Fruit fly (Drosophila melanogaster) whole organism, embryonic: ENCODE data around the gene sol.

Experiments
- Atf6 ChIP-seq: fragments of 200-800 bp; sonication (Bioruptor generic); IDR thresholded peaks from 2 replicates; pipeline ENCODE4 v1.3.6; 2022; ENCODE audit warnings: missing biosample characterization, missing genetic modification characterization
- Awh ChIP-seq: fragments of 200-800 bp; sonication (Bioruptor generic); IDR thresholded peaks from 2 replicates; pipeline ENCODE4, ENCODE4 v1.3.6; 2022; ENCODE audit warnings: missing biosample characterization, missing genetic modification characterization
- CG13775 ChIP-seq: fragments of 200-800 bp; sonication (Bioruptor generic); optimal IDR thresholded peaks from 3 replicates; lab custom pipeline; 2017; ENCODE audit warnings: missing biosample characterization, mild to moderate bottlenecking, missing genetic modification characterization
- CG14667 ChIP-seq: fragments of 200-800 bp; sonication (Bioruptor generic); IDR thresholded peaks from 2 replicates; pipeline ENCODE4 v1.3.6; 2022; ENCODE audit warnings: missing biosample characterization, missing genetic modification characterization
- CG15696 ChIP-seq: fragments of 200-800 bp; sonication (Bioruptor generic); optimal IDR thresholded peaks from 2 replicates; lab custom pipeline; 2019; ENCODE audit warnings: missing biosample characterization, mild to moderate bottlenecking, missing genetic modification characterization, moderate library complexity
- CG16815 ChIP-seq: fragments of 200-800 bp; sonication (Bioruptor generic); optimal IDR thresholded peaks from 3 replicates; lab custom pipeline; 2017; ENCODE audit warnings: missing biosample characterization, mild to moderate bottlenecking, missing genetic modification characterization
- CG17829 ChIP-seq: fragments of 200-800 bp; optimal IDR thresholded peaks from 2 replicates; lab custom pipeline; 2019; ENCODE audit warnings: missing biosample characterization, mild to moderate bottlenecking, missing genetic modification characterization, moderate library complexity
- CG4328 ChIP-seq: fragments of 200-800 bp; sonication (Bioruptor generic); optimal IDR thresholded peaks from 3 replicates; lab custom pipeline; 2017; ENCODE audit warnings: missing biosample characterization, missing genetic modification reagents, missing genetic modification characterization
- CG4820 ChIP-seq: fragments of 200-800 bp; sonication (Bioruptor generic); optimal IDR thresholded peaks from 3 replicates; lab custom pipeline; 2016; ENCODE audit warnings: missing biosample characterization, missing genetic modification characterization
- CG6683 ChIP-seq: fragments of 200-800 bp; sonication (Bioruptor generic); optimal IDR thresholded peaks from 2 replicates; lab custom pipeline; 2017; ENCODE audit warnings: missing biosample characterization, mild to moderate bottlenecking, missing genetic modification characterization, missing genetic modification reagents
- CG7372 ChIP-seq: fragments of 200-800 bp; sonication (Bioruptor generic); IDR thresholded peaks from 2 replicates; pipeline ENCODE4 v1.3.6; 2022; ENCODE audit warnings: missing biosample characterization, missing genetic modification characterization
- CG8290 ChIP-seq, 3 experiments: fragments of 200-800 bp; sonication (Bioruptor generic); optimal IDR thresholded peaks; 2 replicates each; lab custom pipeline; 2016 to 2019; ENCODE audit warnings: missing biosample characterization in 3 of 3, missing genetic modification characterization in 3 of 3, mild to moderate bottlenecking in 2 of 3, moderate library complexity in 1 of 3
- CG9797 ChIP-seq: fragments of 200-800 bp; sonication (Bioruptor generic); optimal IDR thresholded peaks from 3 replicates; lab custom pipeline; 2018; ENCODE audit warnings: missing biosample characterization, mild to moderate bottlenecking, missing genetic modification characterization
- Dbx ChIP-seq: fragments of 200-800 bp; sonication (Bioruptor generic); IDR thresholded peaks from 3 replicates; pipeline ENCODE4 v1.3.6; 2022; ENCODE audit warnings: missing biosample characterization, missing genetic modification characterization
- Dip2 ChIP-seq: fragments of 200-800 bp; sonication (Bioruptor generic); IDR thresholded peaks from 2 replicates; pipeline ENCODE4 v1.3.6; 2022; ENCODE audit warnings: missing biosample characterization, missing genetic modification characterization
- Dll ChIP-seq: fragments of 200-800 bp; sonication (Bioruptor generic); IDR thresholded peaks from 4 replicates; pipeline ENCODE4 v1.3.6; 2022; ENCODE audit warnings: missing biosample characterization, missing genetic modification characterization; ENCODE audit not compliant: partially characterized antibody
- Dref ChIP-seq: fragments of 200-800 bp; sonication (Bioruptor generic); IDR thresholded peaks from 2 replicates; pipeline ENCODE4 v1.3.6; 2022; ENCODE audit warnings: missing biosample characterization, missing genetic modification characterization
- E2f2 ChIP-seq: fragments of 200-800 bp; sonication (Bioruptor generic); IDR thresholded peaks from 2 replicates; pipeline ENCODE4 v1.3.6; 2022; ENCODE audit warnings: missing biosample characterization, missing genetic modification characterization
- ERR ChIP-seq: fragments of 200-800 bp; sonication (Bioruptor generic); optimal IDR thresholded peaks from 2 replicates; lab custom pipeline; 2016; ENCODE audit warnings: missing biosample characterization, missing genetic modification characterization
- HmgZ ChIP-seq: fragments of 200-800 bp; sonication (Bioruptor generic); optimal IDR thresholded peaks from 2 replicates; lab custom pipeline; 2018; ENCODE audit warnings: missing biosample characterization, mild to moderate bottlenecking, missing genetic modification characterization
- Hr51 ChIP-seq, 2 experiments: fragments of 200-800 bp; sonication (Bioruptor generic); optimal IDR thresholded peaks; 2 replicates in 1 of 2; 3 replicates in 1 of 2; lab custom pipeline; 2016 to 2018; ENCODE audit warnings: missing biosample characterization in 2 of 2, missing genetic modification characterization in 2 of 2, mild to moderate bottlenecking in 1 of 2, moderate library complexity in 1 of 2
- Jarid2 ChIP-seq: fragments of 200-800 bp; sonication (Bioruptor generic); optimal IDR thresholded peaks from 3 replicates; lab custom pipeline; 2017; ENCODE audit warnings: mild to moderate bottlenecking, missing biosample characterization, missing genetic modification reagents, missing genetic modification characterization
- Lhr ChIP-seq: fragments of 200-800 bp; sonication (Bioruptor generic); optimal IDR thresholded peaks from 3 replicates; lab custom pipeline; 2017; ENCODE audit warnings: mild to moderate bottlenecking, missing biosample characterization, missing genetic modification reagents, missing genetic modification characterization
- Oli ChIP-seq: fragments of 200-800 bp; sonication (Bioruptor generic); optimal IDR thresholded peaks from 2 replicates; lab custom pipeline; 2018; ENCODE audit warnings: missing biosample characterization, mild to moderate bottlenecking, missing genetic modification characterization, moderate library complexity
- Rx ChIP-seq: fragments of 200-800 bp; sonication (Bioruptor generic); IDR thresholded peaks from 2 replicates; pipeline ENCODE4 v1.3.6; 2022; ENCODE audit warnings: missing biosample characterization, missing genetic modification characterization
- Sin3A ChIP-seq: fragments of >200 bp; optimal IDR thresholded peaks from 2 replicates; lab custom pipeline; 2018
- Stat92E ChIP-seq, 3 experiments: fragments of >200 bp in 2 of 3; fragments of 200-800 bp in 1 of 3; sonication (Bioruptor generic) in 1 of 3; optimal IDR thresholded peaks; 2 replicates each; lab custom pipeline; 2017 to 2019; ENCODE audit warnings: missing biosample characterization in 3 of 3, missing genetic modification characterization in 3 of 3, mild to moderate bottlenecking in 1 of 3, moderate library complexity in 1 of 3
- Xrp1 ChIP-seq: fragments of 200-800 bp; sonication (Bioruptor generic); IDR thresholded peaks from 2 replicates; pipeline ENCODE4 v1.3.6; 2022; ENCODE audit warnings: missing biosample characterization, missing genetic modification characterization
- abd-A ChIP-seq: fragments of 200-800 bp; sonication (Bioruptor generic); optimal IDR thresholded peaks from 3 replicates; lab custom pipeline; 2019; ENCODE audit warnings: missing biosample characterization, mild to moderate bottlenecking, missing genetic modification characterization, moderate library complexity
- caup ChIP-seq: fragments of 200-800 bp; sonication (Bioruptor generic); optimal IDR thresholded peaks from 3 replicates; lab custom pipeline; 2017; ENCODE audit warnings: missing biosample characterization, mild to moderate bottlenecking, missing genetic modification characterization, moderate library complexity; ENCODE audit not compliant: severe bottlenecking
- ci ChIP-seq: fragments of 200-800 bp; sonication (Bioruptor generic); IDR thresholded peaks from 3 replicates; pipeline ENCODE4 v1.3.6; 2022; ENCODE audit warnings: missing biosample characterization, missing genetic modification characterization
- danr ChIP-seq: fragments of 200-800 bp; sonication (Bioruptor generic); IDR thresholded peaks from 2 replicates; pipeline ENCODE4 v1.3.6; 2022; ENCODE audit warnings: missing biosample characterization, missing genetic modification characterization
- gce ChIP-seq: fragments of 200-800 bp; sonication (Bioruptor generic); IDR thresholded peaks from 3 replicates; pipeline ENCODE4 v1.3.6; 2022; ENCODE audit warnings: missing biosample characterization, missing genetic modification characterization
- gcm ChIP-seq: fragments of 200-800 bp; sonication (Bioruptor generic); optimal IDR thresholded peaks from 2 replicates; lab custom pipeline; 2019; ENCODE audit warnings: missing biosample characterization, mild to moderate bottlenecking, missing genetic modification characterization, moderate library complexity
- grn ChIP-seq: fragments of 200-800 bp; sonication (Bioruptor generic); optimal IDR thresholded peaks from 3 replicates; lab custom pipeline; 2017; ENCODE audit warnings: missing biosample characterization, missing genetic modification characterization
- gro ChIP-seq: fragments of 200-800 bp; sonication (Bioruptor generic); optimal IDR thresholded peaks from 2 replicates; lab custom pipeline; 2016; ENCODE audit warnings: missing biosample characterization, missing genetic modification characterization
- hb ChIP-seq: fragments of 200-800 bp; sonication (Bioruptor generic); IDR thresholded peaks from 3 replicates; pipeline ENCODE4 v1.3.6; 2022; ENCODE audit warnings: missing biosample characterization, missing genetic modification characterization; ENCODE audit not compliant: partially characterized antibody
- nerfin-2 ChIP-seq: fragments of 200-800 bp; sonication (Bioruptor generic); IDR thresholded peaks from 2 replicates; pipeline ENCODE4 v1.3.6; 2022; ENCODE audit warnings: missing biosample characterization, missing genetic modification characterization; ENCODE audit not compliant: partially characterized antibody
- org-1 ChIP-seq: fragments of 200-800 bp; sonication (Bioruptor generic); optimal IDR thresholded peaks from 2 replicates; lab custom pipeline; 2017; ENCODE audit warnings: missing biosample characterization, missing genetic modification characterization
- pfk ChIP-seq: fragments of 200-800 bp; sonication (Bioruptor generic); optimal IDR thresholded peaks from 2 replicates; lab custom pipeline; 2018; ENCODE audit warnings: missing biosample characterization, mild to moderate bottlenecking, missing genetic modification characterization, moderate library complexity
- pros ChIP-seq: fragments of 200-800 bp; sonication (Bioruptor generic); optimal IDR thresholded peaks from 3 replicates; lab custom pipeline; 2019; ENCODE audit warnings: missing biosample characterization, mild to moderate bottlenecking, missing genetic modification characterization, moderate library complexity
- ro ChIP-seq: fragments of 200-800 bp; sonication (Bioruptor generic); IDR thresholded peaks from 2 replicates; pipeline ENCODE4 v1.3.6; 2022; ENCODE audit warnings: missing biosample characterization, missing genetic modification characterization
- salm ChIP-seq: fragments of 200-800 bp; sonication (Bioruptor generic); optimal IDR thresholded peaks from 2 replicates; lab custom pipeline; 2018; ENCODE audit warnings: missing biosample characterization, mild to moderate bottlenecking, missing genetic modification characterization
- scrt ChIP-seq: fragments of 200-800 bp; sonication (Bioruptor generic); optimal IDR thresholded peaks from 2 replicates; lab custom pipeline; 2018; ENCODE audit warnings: missing biosample characterization, mild to moderate bottlenecking, missing genetic modification characterization, moderate library complexity
- slp2 ChIP-seq: fragments of 200-800 bp; sonication (Bioruptor generic); optimal IDR thresholded peaks from 2 replicates; lab custom pipeline; 2016; ENCODE audit warnings: missing biosample characterization, missing genetic modification characterization
- sr ChIP-seq: fragments of 200-800 bp; sonication (Bioruptor generic); IDR thresholded peaks from 3 replicates; pipeline ENCODE4 v1.3.6; 2022; ENCODE audit warnings: missing biosample characterization, missing genetic modification characterization
- sug ChIP-seq: fragments of 200-800 bp; optimal IDR thresholded peaks from 2 replicates; lab custom pipeline; 2019; ENCODE audit warnings: missing biosample characterization, mild to moderate bottlenecking, missing genetic modification characterization, moderate library complexity
- tna ChIP-seq: fragments of 200-800 bp; sonication (Bioruptor generic); IDR thresholded peaks from 2 replicates; pipeline ENCODE4 v1.3.6; 2022; ENCODE audit warnings: missing biosample characterization, missing genetic modification characterization; ENCODE audit not compliant: partially characterized antibody
- zen2 ChIP-seq: fragments of 200-800 bp; sonication (Bioruptor generic); IDR thresholded peaks from 3 replicates; pipeline ENCODE4 v1.3.6; 2022; ENCODE audit warnings: missing biosample characterization, missing genetic modification characterization; ENCODE audit not compliant: partially characterized antibody

Gene sol

DNA sequence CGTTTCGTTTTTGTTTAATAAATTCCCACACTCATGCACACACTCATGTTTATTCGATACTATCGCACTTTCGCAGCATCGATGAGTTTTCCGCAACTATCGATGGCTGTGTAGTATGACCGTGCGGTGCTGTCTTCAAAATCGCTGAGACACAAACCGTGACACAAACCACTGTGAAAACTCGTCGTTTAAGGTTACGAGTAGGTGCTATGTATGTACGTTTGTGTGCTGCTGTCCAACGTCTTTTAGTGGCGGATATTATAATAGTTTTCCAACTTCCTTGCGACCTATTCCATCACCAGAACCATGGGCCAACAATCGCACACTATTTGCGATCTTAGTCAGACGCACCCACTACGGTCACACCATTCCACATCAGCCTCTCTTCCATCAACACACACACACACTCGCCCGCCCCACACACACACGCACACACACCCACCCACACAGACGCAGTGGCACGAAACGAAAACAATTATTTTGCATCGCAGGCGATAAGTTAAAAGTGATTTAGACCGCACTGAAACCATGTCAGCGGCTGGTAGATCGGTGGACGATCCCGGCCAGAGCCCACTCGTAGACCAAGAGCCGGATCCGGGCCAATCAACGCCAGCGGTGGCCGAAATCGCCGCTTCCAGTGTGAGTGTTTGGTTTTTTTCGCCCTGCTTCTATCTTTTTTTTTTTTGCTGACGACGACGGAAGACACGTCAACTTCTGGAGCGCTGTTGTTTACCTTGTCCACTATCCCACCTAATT lies 26.0 kb upstream of the sol start, which contains the start of the genes Dd and CG1486 (continued):
- TF ChIP-seq CG13775 (GFP tag; lab: Kevin White, UChicago) (no peak), sr (no peak), Dll (peak; percentile 86), salm (tag; lab: Kevin White, UChicago) (no peak), Dref (GFP tag; lab: Robert Waterston, UW) (peak; percentile 74), Dip2 (GFP tag; lab: Robert Waterston, UW) (no peak), tna (GFP tag; lab: Robert Waterston, UW) (peak; percentile 73), CG6683 (GFP tag; lab: Kevin White, UChicago) (no peak), CG17829 (peak; percentile 35), CG4820 (GFP tag; lab: Kevin White, UChicago) (no peak), CG16815 (GFP tag; lab: Kevin White, UChicago) (no peak), Dbx (GFP tag; lab: Robert Waterston, UW) (no peak), Lhr (peak; percentile 70), CG9797 (GFP tag; lab: Kevin White, UChicago) (peak; percentile 98), Awh (no peak), Jarid2 (GFP tag; lab: Kevin White, UChicago) (no peak), ci (no peak; the same call in 2 of the 3 replicates), zen2 (GFP tag; lab: Robert Waterston, UW) (peak; percentile 59; the same call in 2 of the 3 replicates), Rx (GFP tag; lab: Robert Waterston, UW) (no peak), caup (no peak), nerfin-2 (GFP tag; lab: Robert Waterston, UW) (peak; percentile 84), CG8290 (GFP tag; optimal IDR thresholded peaks at IDR 0.05; lab: Kevin White, UChicago) (no peak), CG8290 (tag; optimal IDR thresholded peaks at IDR 0.05; lab: Kevin White, UChicago) (no peak), Sin3A (lab: Kevin White, UChicago) (peak; percentile 98), Hr51 (GFP tag; optimal IDR thresholded peaks at IDR 0.05; lab: Kevin White, UChicago) (no peak), HmgZ (tag; lab: Kevin White, UChicago) (peak; percentile 37), CG4328 (GFP tag; lab: Kevin White, UChicago) (no peak), scrt (GFP tag; lab: Kevin White, UChicago) (no peak), Oli (tag; lab: Kevin White, UChicago) (no peak), ro (GFP tag; lab: Robert Waterston, UW) (no peak), pfk (GFP tag; lab: Kevin White, UChicago) (no peak), pros (GFP tag; lab: Kevin White, UChicago) (no peak), CG7372 (GFP tag; lab: Robert Waterston, UW) (no peak), sug (peak; percentile 18), grn (no peak), Xrp1 (GFP tag; lab: Robert Waterston, UW) (no peak), Stat92E (GFP tag; optimal IDR thresholded peaks at IDR 0.05; lab: Kevin White, UChicago) (peak in 1 of 3 experiments; percentile 4), org-1 (no peak), abd-A (tag; lab: Kevin White, UChicago) (no peak), gro (no peak), gcm (GFP tag; lab: Kevin White, UChicago) (no peak), CG15696 (tag; lab: Kevin White, UChicago) (no peak), Atf6 (GFP tag; lab: Robert Waterston, UW) (no peak), ERR (GFP tag; lab: Kevin White, UChicago) (no peak), gce (GFP tag; lab: Robert Waterston, UW) (no peak), CG14667 (GFP tag; lab: Robert Waterston, UW) (no peak), slp2 (GFP tag; lab: Kevin White, UChicago) (no peak), E2f2 (GFP tag; lab: Robert Waterston, UW) (peak; percentile 23; the same call in 1 of the 2 replicates), hb (peak; percentile 90), danr (GFP tag; lab: Robert Waterston, UW) (no peak)
